Worm (Caenorhabditis elegans): ENCODE data around the gene ulp-2.

DNA sequence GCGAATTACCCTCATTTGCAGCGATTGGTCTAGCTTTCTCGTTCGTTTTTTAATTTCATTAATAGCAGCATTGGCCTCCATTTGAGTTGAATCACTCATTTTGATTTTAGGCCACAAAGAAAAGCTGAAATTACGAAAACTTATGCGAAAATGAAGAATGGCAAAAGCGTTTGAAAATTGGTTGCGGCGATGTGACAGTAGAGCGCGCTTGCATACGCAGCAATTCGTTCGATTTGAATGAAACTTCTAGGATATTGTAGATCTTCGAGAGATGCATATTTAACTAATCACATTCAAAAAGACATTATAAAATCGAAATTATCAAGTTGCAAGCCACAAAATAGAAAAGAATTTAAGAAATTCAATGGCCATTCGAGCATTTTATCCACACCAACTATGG is at the start of gene ulp-2:
- TF ChIP-seq dao-5 (tag; optimal IDR thresholded peaks at IDR 0.05) (no peak), W03F9.2 (tag; optimal IDR thresholded peaks at IDR 0.05) (no peak)
